Worm (Caenorhabditis elegans): ENCODE results near the gene asm-1.

ce11 chrII:6872493-6872892 lies 37.4 kb upstream of the asm-1 start, which contains the start of gene C44B7.5:
- TF ChIP-seq ceh-43 (GFP tag; optimal IDR thresholded peaks at IDR 0.05) = no peak
- no peak for TF ChIP-seq nhr-28 (tag; optimal IDR thresholded peaks at IDR 0.05)
- TF ChIP-seq nhr-12 (tag; optimal IDR thresholded peaks at IDR 0.05) = no peak
- TF ChIP-seq ztf-11 (tag; optimal IDR thresholded peaks at IDR 0.05) = no peak
- TF ChIP-seq unc-39 (tag; optimal IDR thresholded peaks at IDR 0.05) = no peak
- TF ChIP-seq unc-62 (GFP tag; optimal IDR thresholded peaks at IDR 0.05) = no peak
- TF ChIP-seq elt-3 (tag; optimal IDR thresholded peaks at IDR 0.05) = no peak
- TF ChIP-seq snpc-4 (tag; optimal IDR thresholded peaks at IDR 0.05) = no peak
- TF ChIP-seq elt-1 (tag; optimal IDR thresholded peaks at IDR 0.05; ENCODE audit: borderline replicate concordance, insufficient read depth) = no peak
- no peak for TF ChIP-seq M03D4.4 (tag; optimal IDR thresholded peaks at IDR 0.05)
- no peak for TF ChIP-seq nhr-237 (tag; optimal IDR thresholded peaks at IDR 0.05)

Measured in whole organism, mixed stage, embryonic.